Worm (Caenorhabditis elegans): ENCODE results near the gene clr-1.

DNA sequence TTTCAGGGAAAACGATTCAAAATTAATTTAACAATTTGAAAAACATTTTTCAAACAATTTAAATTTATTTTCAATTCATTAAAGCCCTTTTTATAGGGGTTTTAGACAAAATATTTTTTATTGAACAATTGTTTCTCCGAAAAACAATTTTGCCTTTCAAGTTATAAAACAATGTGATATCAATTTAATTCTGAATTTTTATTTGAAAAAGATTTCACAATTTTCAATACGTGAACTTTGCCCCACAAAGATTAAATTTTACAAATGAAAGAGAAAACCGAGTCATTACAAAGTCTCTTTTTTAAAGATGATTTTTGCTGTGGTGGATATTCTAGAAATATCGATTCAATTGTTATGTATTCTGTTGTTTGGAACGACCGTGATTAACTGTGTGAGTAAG, 52.8 kb downstream of the clr-1 start, which contains the start of gene ZK177.2:
- TF ChIP-seq pag-3 (tag; optimal IDR thresholded peaks at IDR 0.05; ENCODE audit: borderline replicate concordance) = no peak
- TF ChIP-seq npax-4 (tag; optimal IDR thresholded peaks at IDR 0.05) = no peak
- TF ChIP-seq rnt-1 (tag; optimal IDR thresholded peaks at IDR 0.05) = no peak
- no peak for TF ChIP-seq tbx-2 (tag; optimal IDR thresholded peaks at IDR 0.05)
- no peak for TF ChIP-seq fkh-10 (GFP tag; optimal IDR thresholded peaks at IDR 0.05)
- TF ChIP-seq ceh-9 (tag; optimal IDR thresholded peaks at IDR 0.05) = no peak
- no peak for TF ChIP-seq ama-1 (optimal IDR thresholded peaks at IDR 0.05)
- TF ChIP-seq ceh-24 (tag; optimal IDR thresholded peaks at IDR 0.05) = no peak
- TF ChIP-seq nhr-11 (tag; optimal IDR thresholded peaks at IDR 0.05) = no peak
- TF ChIP-seq unc-86 (tag; optimal IDR thresholded peaks at IDR 0.05) = no peak
- no peak for TF ChIP-seq unc-55 (GFP tag; optimal IDR thresholded peaks at IDR 0.05)
- TF ChIP-seq pat-9 (tag; optimal IDR thresholded peaks at IDR 0.05) = no peak
- TF ChIP-seq F13H6.1 (tag; optimal IDR thresholded peaks at IDR 0.05) = no peak
- TF ChIP-seq nhr-232 (tag; optimal IDR thresholded peaks at IDR 0.05) = no peak
